Worm (Caenorhabditis elegans) whole organism, mixed stage, embryonic: ENCODE results near the gene ceh-31.

Experiments
- M03D4.4 ChIP-seq: sonication (generic microtip); optimal IDR thresholded peaks from 2 replicates; lab custom pipeline; 2017; ENCODE audit warnings: mild to moderate bottlenecking, missing genetic modification characterization, missing compliant biosample characterization
- blmp-1 ChIP-seq: fragments of 150-350 bp; optimal IDR thresholded peaks from 2 replicates; lab custom pipeline; 2014; ENCODE audit warnings: missing biosample characterization, missing genetic modification characterization
- ceh-39 ChIP-seq: fragments of 150-350 bp; optimal IDR thresholded peaks from 2 replicates; lab custom pipeline; 2014; ENCODE audit warnings: missing biosample characterization, missing genetic modification characterization
- ceh-43 ChIP-seq: fragments of 200-800 bp; sonication (Bioruptor generic); optimal IDR thresholded peaks from 2 replicates; lab custom pipeline; 2018; ENCODE audit warnings: mild to moderate bottlenecking, missing genetic modification characterization, moderate library complexity, missing compliant biosample characterization
- ceh-83 ChIP-seq: fragments of 200-800 bp; sonication (Bioruptor generic); optimal IDR thresholded peaks from 2 replicates; lab custom pipeline; 2018; ENCODE audit warnings: mild to moderate bottlenecking, missing genetic modification characterization, missing compliant biosample characterization
- ces-1 ChIP-seq: fragments of 150-350 bp; optimal IDR thresholded peaks from 2 replicates; lab custom pipeline; 2014; ENCODE audit warnings: missing biosample characterization, missing genetic modification reagents, missing genetic modification characterization
- cnd-1 ChIP-seq: fragments of 200-800 bp; sonication (Bioruptor generic); optimal IDR thresholded peaks from 2 replicates; lab custom pipeline; 2018; ENCODE audit warnings: mild to moderate bottlenecking, missing genetic modification characterization, missing compliant biosample characterization
- drap-1 ChIP-seq: fragments of 200-800 bp; sonication (Bioruptor generic); optimal IDR thresholded peaks from 3 replicates; lab custom pipeline; 2018; ENCODE audit warnings: mild to moderate bottlenecking, missing genetic modification characterization, missing compliant biosample characterization
- elt-1 ChIP-seq: sonication (generic microtip); optimal IDR thresholded peaks from 2 replicates; lab custom pipeline; 2017; ENCODE audit warnings: missing genetic modification characterization, mild to moderate bottlenecking, missing compliant biosample characterization, antibody characterized with exemption, moderate library complexity, borderline replicate concordance; ENCODE audit not compliant: insufficient read depth
- elt-3 ChIP-seq: fragments of 150-350 bp; optimal IDR thresholded peaks from 2 replicates; lab custom pipeline; 2014; ENCODE audit warnings: missing biosample characterization, missing genetic modification characterization
- flh-1 ChIP-seq: fragments of 200-800 bp; sonication (Bioruptor generic); optimal IDR thresholded peaks from 2 replicates; lab custom pipeline; 2018; ENCODE audit warnings: mild to moderate bottlenecking, missing genetic modification characterization, moderate library complexity, missing compliant biosample characterization
- ham-2 ChIP-seq: fragments of 200-800 bp; sonication (Bioruptor generic); optimal IDR thresholded peaks from 2 replicates; lab custom pipeline; 2018; ENCODE audit warnings: mild to moderate bottlenecking, missing genetic modification characterization, missing compliant biosample characterization
- hlh-1 ChIP-seq: fragments of 150-350 bp; optimal IDR thresholded peaks from 2 replicates; lab custom pipeline; 2014; ENCODE audit warnings: missing biosample characterization, missing genetic modification reagents, missing genetic modification characterization
- lin-13 ChIP-seq: fragments of 150-350 bp; optimal IDR thresholded peaks from 2 replicates; lab custom pipeline; 2014; ENCODE audit warnings: missing biosample characterization, missing genetic modification characterization
- lin-32 ChIP-seq: fragments of 200-800 bp; sonication (Bioruptor generic); optimal IDR thresholded peaks from 2 replicates; lab custom pipeline; 2018; ENCODE audit warnings: mild to moderate bottlenecking, missing genetic modification characterization, missing compliant biosample characterization
- lsy-2 ChIP-seq: fragments of 150-350 bp; optimal IDR thresholded peaks from 2 replicates; lab custom pipeline; 2014; ENCODE audit warnings: missing biosample characterization, missing genetic modification characterization
- mab-5 ChIP-seq: fragments of 150-350 bp; optimal IDR thresholded peaks from 2 replicates; lab custom pipeline; 2014; ENCODE audit warnings: missing biosample characterization, missing genetic modification characterization
- mep-1 ChIP-seq: fragments of 150-350 bp; optimal IDR thresholded peaks from 2 replicates; lab custom pipeline; 2017; ENCODE audit warnings: missing biosample characterization, missing genetic modification reagents, missing genetic modification characterization, inconsistent platforms
- mls-2 ChIP-seq: sonication (generic microtip); optimal IDR thresholded peaks from 2 replicates; lab custom pipeline; 2016; ENCODE audit warnings: mild to moderate bottlenecking, missing genetic modification characterization, moderate library complexity, missing compliant biosample characterization
- nhr-12 ChIP-seq: fragments of 150-350 bp; optimal IDR thresholded peaks from 2 replicates; lab custom pipeline; 2014; ENCODE audit warnings: missing biosample characterization, missing genetic modification characterization
- nhr-2 ChIP-seq: fragments of 150-350 bp; optimal IDR thresholded peaks from 2 replicates; lab custom pipeline; 2014; ENCODE audit warnings: missing biosample characterization, missing genetic modification characterization
- nhr-237 ChIP-seq: fragments of 150-350 bp; optimal IDR thresholded peaks from 2 replicates; lab custom pipeline; 2014; ENCODE audit warnings: missing biosample characterization, missing genetic modification characterization
- nhr-28 ChIP-seq: fragments of 150-350 bp; optimal IDR thresholded peaks from 2 replicates; lab custom pipeline; 2014; ENCODE audit warnings: missing biosample characterization, missing genetic modification characterization
- nhr-76 ChIP-seq: sonication (generic microtip); optimal IDR thresholded peaks from 2 replicates; lab custom pipeline; 2017; ENCODE audit warnings: missing biosample characterization, missing genetic modification characterization
- pha-4 ChIP-seq: fragments of 150-350 bp; optimal IDR thresholded peaks from 2 replicates; lab custom pipeline; 2018; ENCODE audit warnings: missing biosample characterization, missing genetic modification reagents, missing genetic modification characterization
- sem-2 ChIP-seq: fragments of 200-800 bp; sonication (Bioruptor generic); optimal IDR thresholded peaks from 2 replicates; lab custom pipeline; 2018; ENCODE audit warnings: mild to moderate bottlenecking, missing genetic modification characterization, missing compliant biosample characterization
- sptf-1 ChIP-seq: sonication (generic microtip); optimal IDR thresholded peaks from 2 replicates; lab custom pipeline; 2017; ENCODE audit warnings: mild to moderate bottlenecking, missing genetic modification characterization, moderate library complexity, missing compliant biosample characterization
- tbx-8 ChIP-seq: fragments of 200-800 bp; sonication (Bioruptor generic); optimal IDR thresholded peaks from 2 replicates; lab custom pipeline; 2018; ENCODE audit warnings: mild to moderate bottlenecking, missing genetic modification characterization, moderate library complexity, missing compliant biosample characterization
- unc-120 ChIP-seq: sonication (generic microtip); optimal IDR thresholded peaks from 2 replicates; lab custom pipeline; 2017; ENCODE audit warnings: missing genetic modification characterization, missing compliant biosample characterization; ENCODE audit not compliant: poor library complexity, severe bottlenecking
- unc-62 ChIP-seq: fragments of 150-350 bp; optimal IDR thresholded peaks from 2 replicates; lab custom pipeline; 2014; ENCODE audit warnings: missing biosample characterization, missing genetic modification reagents, missing genetic modification characterization
- zip-8 ChIP-seq: fragments of 150-350 bp; optimal IDR thresholded peaks from 2 replicates; lab custom pipeline; 2014; ENCODE audit warnings: missing biosample characterization, missing genetic modification characterization
- ztf-11 ChIP-seq: fragments of 150-350 bp; optimal IDR thresholded peaks from 2 replicates; lab custom pipeline; 2014; ENCODE audit warnings: missing biosample characterization, missing genetic modification characterization

The ceh-31 gene

ce11 chrX:3054802-3055201 is 15.4 kb downstream of the ceh-31 start, which contains the start of gene twk-26:
TSS of gene twk-26 (minus strand) at chrX:3054824.
- TF ChIP-seq elt-1 (no peak), pha-4 (tag; lab: Kevin White, UChicago) (no peak), cnd-1 (tag; lab: Kevin White, UChicago) (no peak), mep-1 (no peak), nhr-2 (tag; lab: Kevin White, UChicago) (no peak), blmp-1 (tag; lab: Kevin White, UChicago) (no peak)

DNA sequence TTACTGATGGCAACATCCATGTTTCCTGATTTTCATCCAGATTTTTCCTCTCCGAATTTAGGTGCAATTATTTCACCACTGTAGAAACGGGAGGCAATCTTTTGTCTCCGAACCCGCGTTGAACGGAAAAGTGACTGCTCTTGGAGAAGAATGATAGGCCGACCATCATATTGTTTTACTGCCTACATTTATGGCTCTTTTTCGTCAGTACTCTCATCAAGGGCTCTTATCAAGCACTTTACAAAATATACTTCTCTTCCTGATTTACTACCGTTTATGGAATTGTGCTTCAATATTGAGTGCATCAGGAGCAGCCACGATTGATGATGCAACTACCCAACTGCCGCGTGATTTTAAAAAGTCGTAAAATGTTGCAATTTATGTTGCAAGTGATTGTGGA is 15.8 kb downstream of the ceh-31 start:
- TF ChIP-seq lin-13 (tag; lab: Kevin White, UChicago), result no peak
- TF ChIP-seq blmp-1 (tag; lab: Kevin White, UChicago), result no peak
- no peak for TF ChIP-seq hlh-1 (tag; lab: Kevin White, UChicago)
- TF ChIP-seq nhr-237 (tag; lab: Kevin White, UChicago), result no peak
- no peak for TF ChIP-seq ham-2 (GFP tag; lab: Kevin White, UChicago)
- no peak for TF ChIP-seq flh-1
- TF ChIP-seq M03D4.4 (tag; lab: Kevin White, UChicago), result no peak
- no peak for TF ChIP-seq cnd-1 (tag; lab: Kevin White, UChicago)
- no peak for TF ChIP-seq mab-5 (tag; lab: Kevin White, UChicago)
- TF ChIP-seq ceh-83, result no peak
- no peak for TF ChIP-seq drap-1 (GFP tag; lab: Kevin White, UChicago)
- no peak for TF ChIP-seq nhr-28 (tag; lab: Kevin White, UChicago)
- TF ChIP-seq nhr-76 (tag; lab: Kevin White, UChicago), result no peak
- no peak for TF ChIP-seq nhr-2 (tag; lab: Kevin White, UChicago)

- TF ChIP-seq ces-1 (GFP tag; lab: Kevin White, UChicago) (peak; percentile 26), elt-1 (no peak)
Observed at ce11 chrX:3051315-3051993, 18.8 kb downstream of the ceh-31 start.

ce11 chrX:3049233-3049632 is 21.0 kb downstream of the ceh-31 start:
- TF ChIP-seq unc-62 (GFP tag; lab: Kevin White, UChicago) (peak; percentile 36), ces-1 (GFP tag; lab: Kevin White, UChicago) (peak; percentile 85), ztf-11 (no peak)

ce11 chrX:3048696-3049095 is 21.5 kb downstream of the ceh-31 start:
- TF ChIP-seq flh-1 (no peak), sptf-1 (no peak), zip-8 (tag; lab: Kevin White, UChicago) (no peak), M03D4.4 (tag; lab: Kevin White, UChicago) (no peak), tbx-8 (GFP tag; lab: Kevin White, UChicago) (no peak), lin-32 (no peak), sem-2 (GFP tag; lab: Kevin White, UChicago) (no peak), unc-62 (GFP tag; lab: Kevin White, UChicago) (no peak), nhr-2 (tag; lab: Kevin White, UChicago) (no peak), mab-5 (tag; lab: Kevin White, UChicago) (no peak), mls-2 (no peak), ceh-43 (GFP tag; lab: Kevin White, UChicago) (no peak), nhr-237 (tag; lab: Kevin White, UChicago) (no peak), pha-4 (tag; lab: Kevin White, UChicago) (no peak), ceh-39 (no peak), mep-1 (no peak)

DNA sequence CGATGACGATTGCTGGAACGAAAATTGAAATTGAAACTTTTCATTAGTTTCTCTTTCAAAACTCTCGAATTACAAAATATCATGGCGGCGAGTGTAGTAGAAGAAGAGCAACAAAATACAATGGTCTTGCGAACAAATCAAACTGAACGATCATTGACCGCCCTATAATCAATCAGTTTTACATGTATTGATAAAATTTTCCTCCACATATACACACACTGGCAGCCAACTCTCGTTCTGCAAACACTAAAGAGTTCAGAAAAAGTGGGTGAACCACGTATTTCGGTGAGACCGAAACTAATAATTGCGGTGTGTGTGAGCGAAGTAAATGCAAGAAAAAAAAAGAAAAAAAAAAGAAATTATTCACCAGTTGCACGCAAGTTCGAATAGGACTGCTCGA is 23.0 kb downstream of the ceh-31 start:
- TF ChIP-seq lin-32 (no peak), mab-5 (tag; lab: Kevin White, UChicago) (no peak), ceh-83 (no peak), ceh-39 (no peak), ceh-43 (GFP tag; lab: Kevin White, UChicago) (no peak), unc-62 (GFP tag; lab: Kevin White, UChicago) (no peak), nhr-28 (tag; lab: Kevin White, UChicago) (no peak), nhr-237 (tag; lab: Kevin White, UChicago) (no peak), tbx-8 (GFP tag; lab: Kevin White, UChicago) (no peak), ztf-11 (no peak), M03D4.4 (tag; lab: Kevin White, UChicago) (no peak), flh-1 (no peak), nhr-2 (tag; lab: Kevin White, UChicago) (no peak), elt-3 (tag; lab: Kevin White, UChicago) (no peak), nhr-12 (tag; lab: Kevin White, UChicago) (no peak), unc-120 (tag; lab: Kevin White, UChicago) (no peak), cnd-1 (tag; lab: Kevin White, UChicago) (no peak), lsy-2 (tag; lab: Kevin White, UChicago) (no peak), mep-1 (no peak), lin-13 (tag; lab: Kevin White, UChicago) (no peak)
